Fruit fly (Drosophila melanogaster): ENCODE results near the gene CG13318.
A peak's percentile ranks its signal among the peaks of the same experiment; 100 is the strongest.

Gene CG13318

DNA sequence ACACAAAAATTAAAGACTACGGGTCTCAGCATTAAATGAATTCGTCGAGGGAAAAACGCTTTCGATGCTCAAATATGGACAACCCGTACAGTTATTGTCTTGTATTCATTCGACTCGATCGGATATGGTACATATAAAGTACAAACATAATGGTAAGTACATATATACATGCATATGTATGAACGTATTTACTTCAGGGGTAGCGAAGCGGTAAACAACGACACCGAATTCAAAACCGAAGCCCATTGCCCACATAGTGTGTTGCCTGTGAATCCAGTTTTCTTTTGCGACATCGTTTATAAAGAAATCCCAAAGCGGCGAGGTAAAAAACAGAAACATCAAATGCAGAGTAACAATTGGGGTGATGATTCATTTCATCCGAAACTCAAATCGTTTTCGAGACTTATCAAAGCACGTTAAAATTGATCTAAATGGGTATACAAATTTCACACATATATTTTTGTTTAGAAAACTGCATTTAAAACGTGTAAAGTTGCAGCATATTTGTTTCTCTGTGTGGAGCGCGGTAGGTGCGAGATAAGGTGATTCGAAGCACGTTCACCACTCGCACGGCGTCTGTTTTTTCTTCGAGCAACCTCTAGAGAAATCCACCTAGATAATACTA is 40.0 kb upstream of the CG13318 start (continued):
- TF ChIP-seq bab2 (GFP tag; optimal IDR thresholded peaks at IDR 0.05) (peak; percentile 56), CG43689 (GFP tag; IDR thresholded peaks at IDR 0.05) (no peak), cwo (GFP tag; optimal IDR thresholded peaks at IDR 0.05) (peak; percentile 71), slp2 (GFP tag; optimal IDR thresholded peaks at IDR 0.05) (peak; percentile 17), nerfin-1 (tag; optimal IDR thresholded peaks at IDR 0.05) (no peak), CG31441 (GFP tag; IDR thresholded peaks at IDR 0.05) (peak; percentile 39; the same call in 1 of the 2 replicates)

- TF ChIP-seq CG11085 (GFP tag; IDR thresholded peaks at IDR 0.05): peak; percentile 98
- peak; percentile 97 for TF ChIP-seq tup (GFP tag; optimal IDR thresholded peaks at IDR 0.05)
- TF ChIP-seq Sox100B (GFP tag; optimal IDR thresholded peaks at IDR 0.05): peak; percentile 98
- TF ChIP-seq so (GFP tag; IDR thresholded peaks at IDR 0.05): peak; percentile 99
- peak; percentile 81 for TF ChIP-seq CG2116 (GFP tag; optimal IDR thresholded peaks at IDR 0.05)
- TF ChIP-seq Six4 (GFP tag; optimal IDR thresholded peaks at IDR 0.05): peak; percentile 98
- peak; percentile 95 for TF ChIP-seq CG6683 (GFP tag; optimal IDR thresholded peaks at IDR 0.05)
- TF ChIP-seq CG17802 (tag; optimal IDR thresholded peaks at IDR 0.05): peak; percentile 90
- TF ChIP-seq HLH4C (GFP tag; IDR thresholded peaks at IDR 0.05; ENCODE audit: partially characterized antibody): no peak
- TF ChIP-seq CG31365 (tag; optimal IDR thresholded peaks at IDR 0.05): peak; percentile 93
- TF ChIP-seq CG15011 (GFP tag; optimal IDR thresholded peaks at IDR 0.05): peak; percentile 99
- TF ChIP-seq CG2202 (tag; optimal IDR thresholded peaks at IDR 0.05): peak; percentile 94
- peak; percentile 99 for TF ChIP-seq CG10147 (GFP tag; optimal IDR thresholded peaks at IDR 0.05)
- TF ChIP-seq CG32532 (GFP tag; IDR thresholded peaks at IDR 0.05): peak; percentile 100
- TF ChIP-seq pita (GFP tag; optimal IDR thresholded peaks at IDR 0.05): no peak
- peak; percentile 98 for TF ChIP-seq CG17328 (GFP tag; IDR thresholded peaks at IDR 0.05)
- TF ChIP-seq Max (GFP tag; optimal IDR thresholded peaks at IDR 0.05): peak; percentile 98
- no peak for TF ChIP-seq hth (optimal IDR thresholded peaks at IDR 0.05)
- TF ChIP-seq Eip74EF (GFP tag; optimal IDR thresholded peaks at IDR 0.05): peak in 1 of 2 experiments; percentile 97
- TF ChIP-seq zfh1 (GFP tag; IDR thresholded peaks at IDR 0.05): peak; percentile 99
- no peak for TF ChIP-seq Dfd (GFP tag; optimal IDR thresholded peaks at IDR 0.05)
- peak; percentile 98 for TF ChIP-seq gcm (GFP tag; optimal IDR thresholded peaks at IDR 0.05)
- TF ChIP-seq PHDP (tag; optimal IDR thresholded peaks at IDR 0.05): peak; percentile 99
- peak; percentile 99 for TF ChIP-seq CG12104 (GFP tag; optimal IDR thresholded peaks at IDR 0.05)
- peak; percentile 99 for TF ChIP-seq CG3281 (GFP tag; optimal IDR thresholded peaks at IDR 0.05)
- peak in 1 of 3 experiments; percentile 92 for TF ChIP-seq Stat92E (GFP tag; optimal IDR thresholded peaks at IDR 0.05)
- TF ChIP-seq CG6254 (GFP tag; optimal IDR thresholded peaks at IDR 0.05): peak; percentile 93
- peak; percentile 99 for TF ChIP-seq vvl (GFP tag; IDR thresholded peaks at IDR 0.05)
- peak; percentile 15; the same call in 1 of the 2 replicates for TF ChIP-seq ato (GFP tag; IDR thresholded peaks at IDR 0.05; ENCODE audit: partially characterized antibody)
- peak; percentile 89 for TF ChIP-seq Nf-YB (GFP tag; optimal IDR thresholded peaks at IDR 0.05)
- TF ChIP-seq CG13424 (tag; optimal IDR thresholded peaks at IDR 0.05): peak; percentile 99
- TF ChIP-seq tx (GFP tag; optimal IDR thresholded peaks at IDR 0.05): peak; percentile 98
- TF ChIP-seq Scr (GFP tag; IDR thresholded peaks at IDR 0.05; ENCODE audit: partially characterized antibody): no peak
- TF ChIP-seq tap (tag; optimal IDR thresholded peaks at IDR 0.05): peak; percentile 99
- TF ChIP-seq CG16815 (GFP tag; optimal IDR thresholded peaks at IDR 0.05): peak; percentile 99
- peak; percentile 94 for TF ChIP-seq sr (GFP tag; IDR thresholded peaks at IDR 0.05)
- peak; percentile 98 for TF ChIP-seq Usf (GFP tag; optimal IDR thresholded peaks at IDR 0.05)
- TF ChIP-seq Vsx1 (GFP tag; optimal IDR thresholded peaks at IDR 0.05): peak; percentile 95
- no peak for TF ChIP-seq usp (GFP tag; optimal IDR thresholded peaks at IDR 0.05)
- TF ChIP-seq gfzf (GFP tag; optimal IDR thresholded peaks at IDR 0.05): peak; percentile 36
These were observed 38.9 kb upstream of the CG13318 start for dm6 chr3R:8811323-8811936.

Data from whole organism, embryonic.